Fruit fly (Drosophila melanogaster) whole organism, embryonic: Measurements from ENCODE around the gene Fbw5.

Experiments
- BEAF-32 ChIP-seq: fragments of 200-800 bp; sonication (Bioruptor generic); optimal IDR thresholded peaks from 3 replicates; lab custom pipeline; 2017; ENCODE audit warnings: missing biosample characterization, missing genetic modification characterization, mild to moderate bottlenecking, moderate library complexity, missing genetic modification reagents
- CG10565 ChIP-seq: fragments of 200-800 bp; sonication (Bioruptor generic); optimal IDR thresholded peaks from 3 replicates; lab custom pipeline; 2016; ENCODE audit warnings: missing biosample characterization, mild to moderate bottlenecking, missing genetic modification characterization
- CG11398 ChIP-seq: fragments of 200-800 bp; sonication (Bioruptor generic); optimal IDR thresholded peaks from 2 replicates; lab custom pipeline; 2016; ENCODE audit warnings: missing biosample characterization, missing genetic modification characterization
- CG11695 ChIP-seq: fragments of 200-800 bp; sonication (Bioruptor generic); IDR thresholded peaks from 3 replicates; pipeline ENCODE4 v1.3.6; 2022; ENCODE audit warnings: missing biosample characterization, missing genetic modification characterization
- CG12071 ChIP-seq: fragments of 200-800 bp; sonication (Bioruptor generic); optimal IDR thresholded peaks from 3 replicates; lab custom pipeline; 2018; ENCODE audit warnings: missing biosample characterization, mild to moderate bottlenecking, missing genetic modification characterization
- CG14860 ChIP-seq: fragments of 200-800 bp; sonication (Bioruptor generic); IDR thresholded peaks from 3 replicates; pipeline ENCODE4 v1.3.6; 2022; ENCODE audit warnings: missing biosample characterization, missing genetic modification characterization; ENCODE audit not compliant: partially characterized antibody
- CG15011 ChIP-seq: fragments of 200-800 bp; sonication (Bioruptor generic); optimal IDR thresholded peaks from 3 replicates; lab custom pipeline; 2018; ENCODE audit warnings: missing biosample characterization, mild to moderate bottlenecking, missing genetic modification characterization
- CG15073 ChIP-seq: fragments of 200-800 bp; sonication (Bioruptor generic); optimal IDR thresholded peaks from 2 replicates; lab custom pipeline; 2016; ENCODE audit warnings: missing biosample characterization, missing genetic modification characterization
- CG16779 ChIP-seq: fragments of 200-800 bp; sonication (Bioruptor generic); IDR thresholded peaks from 2 replicates; pipeline ENCODE4 v1.3.6; 2022; ENCODE audit warnings: missing biosample characterization, missing genetic modification characterization
- CG17359 ChIP-seq: fragments of 200-800 bp; sonication (Bioruptor generic); optimal IDR thresholded peaks from 3 replicates; lab custom pipeline; 2018; ENCODE audit warnings: missing biosample characterization, mild to moderate bottlenecking, missing genetic modification characterization, moderate library complexity
- CG18476 ChIP-seq: fragments of 200-800 bp; sonication (Bioruptor generic); optimal IDR thresholded peaks from 2 replicates; lab custom pipeline; 2016; ENCODE audit warnings: missing biosample characterization, mild to moderate bottlenecking, missing genetic modification characterization
- CG30020 ChIP-seq: fragments of 200-800 bp; optimal IDR thresholded peaks from 2 replicates; lab custom pipeline; 2019; ENCODE audit warnings: missing biosample characterization, mild to moderate bottlenecking, missing genetic modification characterization, moderate library complexity
- CG3281 ChIP-seq: fragments of 200-800 bp; sonication (Bioruptor generic); optimal IDR thresholded peaks from 3 replicates; lab custom pipeline; 2017; ENCODE audit warnings: missing biosample characterization, mild to moderate bottlenecking, missing genetic modification characterization
- CG42726 ChIP-seq: fragments of 200-800 bp; sonication (Bioruptor generic); IDR thresholded peaks from 2 replicates; pipeline ENCODE4 v1.3.6; 2022; ENCODE audit warnings: missing biosample characterization, missing genetic modification characterization; ENCODE audit not compliant: partially characterized antibody
- CG4360 ChIP-seq: fragments of 200-800 bp; sonication (Bioruptor generic); IDR thresholded peaks from 2 replicates; pipeline ENCODE4 v1.3.6; 2022; ENCODE audit warnings: missing biosample characterization, missing genetic modification characterization
- CG4730 ChIP-seq: fragments of 200-800 bp; sonication (Bioruptor generic); IDR thresholded peaks from 2 replicates; pipeline ENCODE4 v1.3.6; 2022; ENCODE audit warnings: missing biosample characterization, missing genetic modification characterization
- CG6254 ChIP-seq: fragments of 200-800 bp; sonication (Bioruptor generic); optimal IDR thresholded peaks from 3 replicates; lab custom pipeline; 2017; ENCODE audit warnings: mild to moderate bottlenecking, missing biosample characterization, missing genetic modification reagents, missing genetic modification characterization
- CG6272 ChIP-seq: fragments of 200-800 bp; sonication (Bioruptor generic); IDR thresholded peaks from 2 replicates; pipeline ENCODE4 v1.3.6; 2022; ENCODE audit warnings: missing biosample characterization, missing genetic modification characterization
- CG6791 ChIP-seq: fragments of 200-800 bp; sonication (Bioruptor generic); IDR thresholded peaks from 3 replicates; pipeline ENCODE4 v1.3.6; 2022; ENCODE audit warnings: missing biosample characterization, missing genetic modification characterization; ENCODE audit not compliant: partially characterized antibody
- CG8290 ChIP-seq, 3 experiments: fragments of 200-800 bp; sonication (Bioruptor generic); optimal IDR thresholded peaks; 2 replicates each; lab custom pipeline; 2016 to 2019; ENCODE audit warnings: missing biosample characterization in 3 of 3, missing genetic modification characterization in 3 of 3, mild to moderate bottlenecking in 2 of 3, moderate library complexity in 1 of 3
- CG8388 ChIP-seq: fragments of 200-800 bp; sonication (Bioruptor generic); optimal IDR thresholded peaks from 2 replicates; lab custom pipeline; 2019; ENCODE audit warnings: missing biosample characterization, mild to moderate bottlenecking, missing genetic modification characterization, moderate library complexity
- CG9215 ChIP-seq: fragments of 200-800 bp; sonication (Bioruptor generic); IDR thresholded peaks from 2 replicates; pipeline ENCODE4 v1.3.6; 2022; ENCODE audit warnings: missing biosample characterization, missing genetic modification characterization
- Dad ChIP-seq: fragments of 200-800 bp; sonication (Bioruptor generic); optimal IDR thresholded peaks from 3 replicates; lab custom pipeline; 2016; ENCODE audit warnings: missing biosample characterization, missing genetic modification characterization
- Dip3 ChIP-seq: fragments of 200-800 bp; sonication (Bioruptor generic); optimal IDR thresholded peaks from 3 replicates; lab custom pipeline; 2016; ENCODE audit warnings: missing biosample characterization, missing genetic modification characterization
- Doc2 ChIP-seq: fragments of 200-800 bp; sonication (Bioruptor generic); IDR thresholded peaks from 2 replicates; pipeline ENCODE4 v1.3.6; 2022; ENCODE audit warnings: missing biosample characterization, missing genetic modification characterization
- Dp ChIP-seq: fragments of 200-800 bp; sonication (Bioruptor generic); optimal IDR thresholded peaks from 2 replicates; lab custom pipeline; 2018; ENCODE audit warnings: missing biosample characterization, mild to moderate bottlenecking, missing genetic modification characterization, moderate library complexity
- Drgx ChIP-seq: fragments of 200-800 bp; sonication (Bioruptor generic); IDR thresholded peaks from 2 replicates; pipeline ENCODE4 v1.3.6; 2022; ENCODE audit warnings: missing biosample characterization, missing genetic modification characterization
- ERR ChIP-seq: fragments of 200-800 bp; sonication (Bioruptor generic); optimal IDR thresholded peaks from 2 replicates; lab custom pipeline; 2016; ENCODE audit warnings: missing biosample characterization, missing genetic modification characterization
- HmgD ChIP-seq: fragments of 200-800 bp; sonication (Bioruptor generic); optimal IDR thresholded peaks from 3 replicates; lab custom pipeline; 2016; ENCODE audit warnings: missing biosample characterization, missing genetic modification characterization
- Hr3 ChIP-seq: fragments of 200-800 bp; sonication (Bioruptor generic); optimal IDR thresholded peaks from 3 replicates; lab custom pipeline; 2016; ENCODE audit warnings: missing biosample characterization, missing genetic modification characterization
- Lim3 ChIP-seq: fragments of 200-800 bp; sonication (Bioruptor generic); IDR thresholded peaks from 2 replicates; pipeline ENCODE4 v1.3.6; 2022; ENCODE audit warnings: missing biosample characterization, missing genetic modification characterization
- Optix ChIP-seq: fragments of 200-800 bp; sonication (Bioruptor generic); IDR thresholded peaks from 3 replicates; pipeline ENCODE4 v1.3.6; 2022; ENCODE audit warnings: missing biosample characterization, missing genetic modification characterization
- Sin3A ChIP-seq: fragments of >200 bp; optimal IDR thresholded peaks from 2 replicates; lab custom pipeline; 2018
- bbx ChIP-seq: fragments of 200-800 bp; sonication (Bioruptor generic); IDR thresholded peaks from 2 replicates; pipeline ENCODE4 v1.3.6; 2022; ENCODE audit warnings: missing biosample characterization, missing genetic modification characterization; ENCODE audit not compliant: partially characterized antibody
- cato ChIP-seq: fragments of 200-800 bp; sonication (Bioruptor generic); optimal IDR thresholded peaks from 2 replicates; lab custom pipeline; 2016; ENCODE audit warnings: missing biosample characterization, missing genetic modification characterization, borderline replicate concordance
- fd3F ChIP-seq: fragments of 200-800 bp; sonication (Bioruptor generic); optimal IDR thresholded peaks from 2 replicates; lab custom pipeline; 2018; ENCODE audit warnings: missing biosample characterization, mild to moderate bottlenecking, missing genetic modification characterization, moderate library complexity
- fd96Cb ChIP-seq: fragments of 200-800 bp; sonication (Bioruptor generic); optimal IDR thresholded peaks from 2 replicates; lab custom pipeline; 2018; ENCODE audit warnings: missing biosample characterization, mild to moderate bottlenecking, missing genetic modification characterization, moderate library complexity
- gsb-n ChIP-seq: fragments of 200-800 bp; sonication (Bioruptor generic); optimal IDR thresholded peaks from 3 replicates; lab custom pipeline; 2018; ENCODE audit warnings: missing biosample characterization, mild to moderate bottlenecking, missing genetic modification characterization
- hth ChIP-seq: fragments of >200 bp; optimal IDR thresholded peaks from 2 replicates; lab custom pipeline; 2017; ENCODE audit warnings: inconsistent platforms
- kah ChIP-seq: fragments of 200-800 bp; sonication (Bioruptor generic); optimal IDR thresholded peaks from 2 replicates; lab custom pipeline; 2018; ENCODE audit warnings: missing biosample characterization, mild to moderate bottlenecking, missing genetic modification characterization
- luna ChIP-seq: fragments of 200-800 bp; sonication (Bioruptor generic); optimal IDR thresholded peaks from 2 replicates; lab custom pipeline; 2016; ENCODE audit warnings: missing biosample characterization, missing genetic modification characterization
- oc ChIP-seq: fragments of 200-800 bp; sonication (Bioruptor generic); optimal IDR thresholded peaks from 2 replicates; lab custom pipeline; 2018; ENCODE audit warnings: missing biosample characterization, mild to moderate bottlenecking, missing genetic modification characterization, moderate library complexity
- row ChIP-seq: fragments of 200-800 bp; sonication (Bioruptor generic); IDR thresholded peaks from 3 replicates; pipeline ENCODE4 v1.3.6; 2022; ENCODE audit warnings: missing biosample characterization, missing genetic modification characterization
- schlank ChIP-seq: fragments of 200-800 bp; sonication (Bioruptor generic); optimal IDR thresholded peaks from 2 replicates; lab custom pipeline; 2018; ENCODE audit warnings: missing biosample characterization, mild to moderate bottlenecking, missing genetic modification characterization
- seq ChIP-seq: fragments of 200-800 bp; sonication (Bioruptor generic); IDR thresholded peaks from 2 replicates; pipeline ENCODE4 v1.3.6; 2022; ENCODE audit warnings: missing biosample characterization, missing genetic modification characterization
- sima ChIP-seq: fragments of 200-800 bp; sonication (Bioruptor generic); optimal IDR thresholded peaks from 2 replicates; lab custom pipeline; 2016; ENCODE audit warnings: missing biosample characterization, missing genetic modification characterization
- slbo ChIP-seq: fragments of 200-800 bp; sonication (Bioruptor generic); IDR thresholded peaks from 2 replicates; pipeline ENCODE4 v1.3.6; 2022; ENCODE audit warnings: missing biosample characterization, missing genetic modification characterization
- sqz ChIP-seq: fragments of 200-800 bp; sonication (Bioruptor generic); optimal IDR thresholded peaks from 3 replicates; lab custom pipeline; 2018; ENCODE audit warnings: missing biosample characterization, mild to moderate bottlenecking, missing genetic modification characterization
- ssp ChIP-seq: fragments of 200-800 bp; sonication (Bioruptor generic); IDR thresholded peaks from 2 replicates; pipeline ENCODE4 v1.3.6; 2022; ENCODE audit warnings: missing biosample characterization, missing genetic modification characterization
- stc ChIP-seq: fragments of 200-800 bp; sonication (Bioruptor generic); IDR thresholded peaks from 2 replicates; pipeline ENCODE4 v1.3.6; 2022; ENCODE audit warnings: missing biosample characterization, missing genetic modification characterization
- ttk ChIP-seq: fragments of 200-800 bp; sonication (Bioruptor generic); IDR thresholded peaks from 2 replicates; pipeline ENCODE4 v2.1.2; 2022; ENCODE audit warnings: missing biosample characterization, missing genetic modification characterization
- zf30C ChIP-seq: fragments of 200-800 bp; sonication (Bioruptor generic); optimal IDR thresholded peaks from 3 replicates; lab custom pipeline; 2018; ENCODE audit warnings: missing biosample characterization, mild to moderate bottlenecking, missing genetic modification characterization

Gene Fbw5

dm6 chr2L:6037830-6038229, 27.9 kb downstream of the Fbw5 start, which contains the start of the genes CG9117 and CG31643 (continued):
- TF ChIP-seq BEAF-32 (GFP tag; lab: Kevin White, UChicago) (peak; percentile 31), hth (lab: Kevin White, UChicago) (no peak), stc (GFP tag; lab: Robert Waterston, UW) (peak; percentile 21; the same call in 1 of the 2 replicates), slbo (GFP tag; lab: Robert Waterston, UW) (no peak; the same call in 1 of the 2 replicates), fd96Cb (tag; lab: Kevin White, UChicago) (peak; percentile 9), gsb-n (tag; lab: Kevin White, UChicago) (no peak), CG30020 (peak; percentile 8), CG11695 (peak; percentile 43; the same call in 1 of the 3 replicates), CG18476 (GFP tag; lab: Kevin White, UChicago) (peak; percentile 30), Hr3 (GFP tag; lab: Kevin White, UChicago) (peak; percentile 23), sima (GFP tag; lab: Kevin White, UChicago) (no peak), CG11398 (GFP tag; lab: Kevin White, UChicago) (no peak), Sin3A (lab: Kevin White, UChicago) (peak; percentile 18), CG12071 (GFP tag; lab: Kevin White, UChicago) (no peak), cato (GFP tag; lab: Kevin White, UChicago) (peak; percentile 18), seq (GFP tag; lab: Robert Waterston, UW) (no peak), CG6791 (GFP tag; lab: Robert Waterston, UW) (no peak), CG6254 (no peak), CG16779 (no peak), CG4730 (GFP tag; lab: Robert Waterston, UW) (no peak), HmgD (GFP tag; lab: Kevin White, UChicago) (no peak), zf30C (no peak), Lim3 (GFP tag; lab: Robert Waterston, UW) (no peak), fd3F (GFP tag; lab: Kevin White, UChicago) (peak; percentile 34), CG9215 (no peak), Drgx (GFP tag; lab: Robert Waterston, UW) (0 out of 2 replicates have a peak, but pooled peaks have one; percentile 21), CG3281 (GFP tag; lab: Kevin White, UChicago) (no peak), Dp (no peak), kah (GFP tag; lab: Kevin White, UChicago) (peak; percentile 100), CG10565 (GFP tag; lab: Kevin White, UChicago) (no peak), oc (peak; percentile 41), sqz (GFP tag; lab: Kevin White, UChicago) (no peak), Dad (GFP tag; lab: Kevin White, UChicago) (no peak), CG8388 (GFP tag; lab: Kevin White, UChicago) (peak; percentile 52), ttk (GFP tag; lab: Robert Waterston, UW) (no peak), CG42726 (GFP tag; lab: Robert Waterston, UW) (no peak), Dip3 (GFP tag; lab: Kevin White, UChicago) (peak; percentile 68), CG14860 (GFP tag; lab: Robert Waterston, UW) (no peak), Doc2 (GFP tag; lab: Robert Waterston, UW) (no peak), Optix (GFP tag; lab: Robert Waterston, UW) (no peak), CG17359 (tag; lab: Kevin White, UChicago) (peak; percentile 61), CG15073 (GFP tag; lab: Kevin White, UChicago) (no peak), ERR (GFP tag; lab: Kevin White, UChicago) (no peak), CG4360 (GFP tag; lab: Robert Waterston, UW) (no peak), row (GFP tag; lab: Robert Waterston, UW) (peak; percentile 78), CG15011 (GFP tag; lab: Kevin White, UChicago) (no peak), ssp (GFP tag; lab: Robert Waterston, UW) (no peak), CG8290 (GFP tag; optimal IDR thresholded peaks at IDR 0.05; lab: Kevin White, UChicago) (no peak), CG8290 (tag; optimal IDR thresholded peaks at IDR 0.05; lab: Kevin White, UChicago) (no peak), CG6272 (GFP tag; lab: Robert Waterston, UW) (no peak), schlank (tag; lab: Kevin White, UChicago) (no peak), luna (no peak), bbx (GFP tag; lab: Robert Waterston, UW) (no peak)
